Fruit fly (Drosophila melanogaster): Measurements from ENCODE around the gene Phb1.

DNA sequence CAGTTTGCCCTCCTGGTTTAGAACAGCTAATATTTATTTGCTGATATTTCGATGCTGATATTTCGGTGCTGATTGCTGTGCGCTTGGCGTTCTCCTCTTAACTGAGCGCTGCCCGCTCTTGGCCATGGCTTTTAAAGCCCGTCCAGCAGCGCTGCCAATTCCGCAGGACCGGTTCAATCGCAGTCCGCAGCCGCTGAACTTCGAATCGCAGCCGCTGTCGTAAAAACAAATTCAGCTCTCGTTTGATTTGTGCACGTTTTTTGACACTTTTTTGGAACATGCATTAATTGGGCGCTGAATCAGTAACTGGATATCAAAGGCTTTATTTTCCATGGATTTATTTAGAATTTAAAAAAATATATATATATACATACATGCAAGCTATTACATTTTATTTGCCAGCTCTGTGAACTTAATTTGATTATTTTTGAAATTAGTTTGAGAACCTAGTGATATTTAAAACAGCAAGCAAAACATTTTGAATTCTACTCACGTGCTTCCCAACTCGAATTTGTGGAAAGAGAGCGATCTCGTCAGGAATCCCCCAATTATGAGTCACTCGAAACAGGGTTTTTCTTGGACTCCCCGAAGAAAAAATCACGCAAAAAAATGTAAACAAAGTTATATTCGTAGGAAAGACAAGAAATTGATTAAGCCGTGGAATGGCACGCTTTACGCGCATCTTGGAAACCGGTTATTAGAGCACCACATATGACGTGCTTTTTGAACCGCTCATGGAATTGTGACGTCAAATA is 3.3 kb downstream of the Phb1 start, which contains the start of gene Ddc:
- TF ChIP-seq cic (GFP tag; optimal IDR thresholded peaks at IDR 0.05) (no peak), Crg-1 (GFP tag; optimal IDR thresholded peaks at IDR 0.05) (no peak), Clk (GFP tag; optimal IDR thresholded peaks at IDR 0.05) (no peak), CG11617 (GFP tag; optimal IDR thresholded peaks at IDR 0.05) (no peak)

Data from whole organism, adult.